Worm (Caenorhabditis elegans) whole organism, L4/young adult: Measurements from ENCODE around the gene Y80D3A.8.

Experiments used
- W03F9.2 ChIP-seq: fragments of 150-350 bp; optimal IDR thresholded peaks from 2 replicates; lab custom pipeline; 2014; ENCODE audit warnings: missing biosample characterization, missing genetic modification characterization
- dao-5 ChIP-seq: sonication (generic microtip); optimal IDR thresholded peaks from 2 replicates; lab custom pipeline; 2016; ENCODE audit warnings: missing genotype, missing genetic modification characterization, moderate library complexity, missing compliant biosample characterization
- him-1 ChIP-seq: sonication (generic microtip); optimal IDR thresholded peaks from 2 replicates; lab custom pipeline; 2016; ENCODE audit warnings: missing genotype, missing genetic modification reagents, missing genetic modification characterization, missing compliant biosample characterization

DNA sequence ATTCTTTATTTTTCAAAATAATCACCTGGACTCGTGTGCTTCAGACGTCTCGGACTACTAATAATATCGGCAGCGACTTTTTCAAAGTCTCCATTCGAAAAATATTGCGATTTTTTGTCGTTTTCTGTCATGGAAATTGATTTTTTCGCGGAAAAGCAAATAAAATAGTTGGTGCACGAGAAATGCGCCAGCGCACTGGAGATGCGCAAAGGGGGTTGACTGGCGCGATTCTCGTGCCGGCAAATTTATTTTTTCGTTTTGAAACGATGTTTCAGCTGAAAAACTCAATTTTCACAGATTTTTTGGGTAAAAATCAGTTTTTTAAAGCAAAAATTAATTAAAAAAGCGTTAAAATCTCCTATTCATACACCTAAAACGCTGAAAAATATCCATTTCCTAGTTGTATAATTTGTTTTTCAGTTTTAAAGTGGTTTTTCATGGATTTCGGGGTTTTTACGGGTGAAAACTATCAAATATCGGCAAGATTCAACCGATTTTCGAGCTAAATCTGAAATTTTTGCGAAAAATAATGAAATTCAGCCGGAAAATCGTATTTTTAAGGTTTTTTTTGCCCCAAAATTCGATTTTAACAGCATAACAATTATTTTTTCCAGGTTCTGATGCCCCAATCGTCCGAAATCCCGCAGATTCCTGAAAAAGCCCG, 49.9 kb downstream of the Y80D3A.8 start, which contains the start of the genes reps-1 and Y39B6A.37:
- peak; percentile 42 for TF ChIP-seq W03F9.2
- no peak for TF ChIP-seq dao-5 (tag; lab: Kevin White, UChicago)
- no peak for TF ChIP-seq him-1 (tag; lab: Kevin White, UChicago)
